Worm (Caenorhabditis elegans) whole organism, L2 larva: ENCODE results near the gene srj-18.

Experiments used
- C34F6.9 ChIP-seq: fragments of 150-350 bp; optimal IDR thresholded peaks from 2 replicates; lab custom pipeline; 2014; ENCODE audit warnings: missing biosample characterization, missing genetic modification characterization
- R02D3.7 ChIP-seq: fragments of 150-350 bp; optimal IDR thresholded peaks from 2 replicates; lab custom pipeline; 2014; ENCODE audit warnings: missing biosample characterization, missing genetic modification characterization
- ZK546.5 ChIP-seq: sonication (generic microtip); optimal IDR thresholded peaks from 2 replicates; lab custom pipeline; 2017; ENCODE audit warnings: missing biosample characterization, missing genetic modification characterization
- alr-1 ChIP-seq: fragments of 150-350 bp; optimal IDR thresholded peaks from 2 replicates; lab custom pipeline; 2014; ENCODE audit warnings: missing biosample characterization, missing genetic modification characterization
- ama-1 ChIP-seq: fragments of 150-350 bp; optimal IDR thresholded peaks from 2 replicates; lab custom pipeline; 2018; ENCODE audit warnings: inconsistent platforms
- blmp-1 ChIP-seq: sonication (generic microtip); optimal IDR thresholded peaks from 2 replicates; lab custom pipeline; 2017; ENCODE audit warnings: missing genetic modification characterization, mild to moderate bottlenecking, missing compliant biosample characterization, antibody characterized with exemption, moderate library complexity; ENCODE audit not compliant: insufficient read depth
- ceh-16 ChIP-seq: fragments of 150-350 bp; optimal IDR thresholded peaks from 2 replicates; lab custom pipeline; 2014; ENCODE audit warnings: missing biosample characterization, missing genetic modification characterization
- ceh-82 ChIP-seq: fragments of 150-350 bp; optimal IDR thresholded peaks from 2 replicates; lab custom pipeline; 2014; ENCODE audit warnings: missing biosample characterization, missing genetic modification characterization
- dmd-4 ChIP-seq: sonication (generic microtip); optimal IDR thresholded peaks from 2 replicates; lab custom pipeline; 2017; ENCODE audit warnings: missing biosample characterization, missing genetic modification characterization
- egl-27 ChIP-seq: sonication (generic microtip); optimal IDR thresholded peaks from 3 replicates; lab custom pipeline; 2017; ENCODE audit warnings: missing biosample characterization, missing genetic modification reagents, missing genetic modification characterization
- elt-1 ChIP-seq: fragments of 150-350 bp; optimal IDR thresholded peaks from 2 replicates; lab custom pipeline; 2014; ENCODE audit warnings: missing biosample characterization, missing genetic modification characterization
- elt-3 ChIP-seq: sonication (generic microtip); optimal IDR thresholded peaks from 2 replicates; lab custom pipeline; 2017; ENCODE audit warnings: missing biosample characterization, missing genetic modification characterization
- fos-1 ChIP-seq: fragments of 150-350 bp; optimal IDR thresholded peaks from 2 replicates; lab custom pipeline; 2014; ENCODE audit warnings: missing biosample characterization, missing genetic modification characterization
- lsy-2 ChIP-seq, 2 experiments: fragments of 150-350 bp in 1 of 2; sonication (generic microtip) in 1 of 2; optimal IDR thresholded peaks; 2 replicates each; lab custom pipeline; 2014 to 2017; ENCODE audit warnings: missing biosample characterization in 2 of 2, missing genetic modification characterization in 2 of 2
- mdl-1 ChIP-seq, 2 experiments: fragments of 150-350 bp in 1 of 2; sonication (generic microtip) in 1 of 2; optimal IDR thresholded peaks; 2 replicates each; lab custom pipeline; 2017; ENCODE audit warnings: missing biosample characterization in 2 of 2, missing genetic modification characterization in 2 of 2
- nhr-10 ChIP-seq: sonication (generic microtip); optimal IDR thresholded peaks from 2 replicates; lab custom pipeline; 2017; ENCODE audit warnings: missing biosample characterization, missing genetic modification characterization
- nhr-12 ChIP-seq: fragments of 150-350 bp; optimal IDR thresholded peaks from 2 replicates; lab custom pipeline; 2014; ENCODE audit warnings: missing biosample characterization, missing genetic modification characterization
- nhr-129 ChIP-seq: fragments of 150-350 bp; optimal IDR thresholded peaks from 2 replicates; lab custom pipeline; 2014; ENCODE audit warnings: missing biosample characterization, missing genetic modification characterization
- nhr-21 ChIP-seq: fragments of 150-350 bp; optimal IDR thresholded peaks from 2 replicates; lab custom pipeline; 2014; ENCODE audit warnings: missing biosample characterization, missing genetic modification characterization
- nhr-23 ChIP-seq: fragments of 150-350 bp; optimal IDR thresholded peaks from 2 replicates; lab custom pipeline; 2014; ENCODE audit warnings: missing biosample characterization, missing genetic modification reagents, missing genetic modification characterization
- nhr-237 ChIP-seq: fragments of 150-350 bp; optimal IDR thresholded peaks from 2 replicates; lab custom pipeline; 2014; ENCODE audit warnings: missing biosample characterization, missing genetic modification characterization
- nhr-25 ChIP-seq: fragments of 150-350 bp; sonication (generic microtip); optimal IDR thresholded peaks from 3 replicates; lab custom pipeline; 2014; ENCODE audit warnings: missing biosample characterization, missing genetic modification characterization
- nhr-6 ChIP-seq: fragments of 150-350 bp; optimal IDR thresholded peaks from 2 replicates; lab custom pipeline; 2014; ENCODE audit warnings: missing biosample characterization, missing genetic modification characterization
- nhr-77 ChIP-seq: fragments of 150-350 bp; optimal IDR thresholded peaks from 2 replicates; lab custom pipeline; 2014; ENCODE audit warnings: missing biosample characterization, missing genetic modification characterization
- peb-1 ChIP-seq: fragments of 150-350 bp; optimal IDR thresholded peaks from 2 replicates; lab custom pipeline; 2014; ENCODE audit warnings: missing biosample characterization, missing genetic modification characterization
- sem-4 ChIP-seq: fragments of 150-350 bp; optimal IDR thresholded peaks from 2 replicates; lab custom pipeline; 2014; ENCODE audit warnings: missing biosample characterization, missing genetic modification reagents, missing genetic modification characterization
- snpc-4 ChIP-seq: fragments of 150-350 bp; optimal IDR thresholded peaks from 2 replicates; lab custom pipeline; 2014; ENCODE audit warnings: missing biosample characterization, missing genetic modification characterization
- unc-55 ChIP-seq: fragments of 150-350 bp; sonication (generic microtip); optimal IDR thresholded peaks from 3 replicates; lab custom pipeline; 2014; ENCODE audit warnings: missing biosample characterization, missing genetic modification reagents, missing genetic modification characterization
- unc-62 ChIP-seq: fragments of 150-350 bp; optimal IDR thresholded peaks from 2 replicates; lab custom pipeline; 2014; ENCODE audit warnings: missing biosample characterization, missing genetic modification reagents, missing genetic modification characterization
- zag-1 ChIP-seq: fragments of 150-350 bp; optimal IDR thresholded peaks from 2 replicates; lab custom pipeline; 2014; ENCODE audit warnings: missing biosample characterization, missing genetic modification characterization
- ztf-1 ChIP-seq: fragments of 200-800 bp; sonication (Bioruptor generic); conservative IDR thresholded peaks from 2 replicates; pipeline ENCODE4 v1.3.6; 2022; ENCODE audit warnings: missing genetic modification characterization, missing compliant biosample characterization
- ztf-11 ChIP-seq: sonication (generic microtip); optimal IDR thresholded peaks from 2 replicates; lab custom pipeline; 2017; ENCODE audit warnings: missing biosample characterization, missing genetic modification characterization
- ztf-4 ChIP-seq: fragments of 150-350 bp; optimal IDR thresholded peaks from 2 replicates; lab custom pipeline; 2014; ENCODE audit warnings: missing biosample characterization, missing genetic modification characterization

The srj-18 gene

DNA sequence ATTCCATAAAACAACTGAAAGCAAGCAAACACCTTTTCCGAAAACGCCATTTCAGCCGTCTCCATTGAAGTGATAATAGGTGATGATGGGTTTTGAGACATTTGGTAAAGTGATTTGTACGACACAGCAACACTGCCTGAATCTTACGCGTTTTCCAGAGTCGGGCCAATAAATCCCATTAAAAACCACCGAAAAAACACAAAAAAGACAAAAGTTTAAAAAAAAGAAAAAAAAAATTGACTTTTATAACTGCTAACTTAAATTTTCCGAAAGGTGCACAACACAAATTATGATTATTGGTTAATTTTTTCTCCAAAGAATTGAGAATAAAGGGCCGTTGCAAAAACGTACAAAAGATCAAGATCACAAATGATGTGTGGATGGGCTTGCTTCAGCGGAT lies 39.8 kb upstream of the srj-18 start, which contains the start of gene srg-57:
TSS of gene srg-57 (minus strand) at position 101 of the 400 bp plus-strand sequence.
- TF ChIP-seq R02D3.7 (tag; lab: Kevin White, UChicago), result no peak
- no peak for TF ChIP-seq zag-1
- no peak for TF ChIP-seq elt-3 (tag; lab: Kevin White, UChicago)
- no peak for TF ChIP-seq nhr-23 (tag; lab: Kevin White, UChicago)
- TF ChIP-seq elt-1 (tag; lab: Kevin White, UChicago), result no peak
- TF ChIP-seq alr-1 (tag; lab: Kevin White, UChicago), result no peak
- no peak for TF ChIP-seq peb-1 (tag; lab: Kevin White, UChicago)
- TF ChIP-seq nhr-129, result no peak
- TF ChIP-seq nhr-77 (tag; lab: Kevin White, UChicago), result no peak
- TF ChIP-seq nhr-25, result no peak
- TF ChIP-seq ceh-82 (tag; lab: Kevin White, UChicago), result no peak
- TF ChIP-seq ztf-11 (tag; lab: Kevin White, UChicago), result no peak

DNA sequence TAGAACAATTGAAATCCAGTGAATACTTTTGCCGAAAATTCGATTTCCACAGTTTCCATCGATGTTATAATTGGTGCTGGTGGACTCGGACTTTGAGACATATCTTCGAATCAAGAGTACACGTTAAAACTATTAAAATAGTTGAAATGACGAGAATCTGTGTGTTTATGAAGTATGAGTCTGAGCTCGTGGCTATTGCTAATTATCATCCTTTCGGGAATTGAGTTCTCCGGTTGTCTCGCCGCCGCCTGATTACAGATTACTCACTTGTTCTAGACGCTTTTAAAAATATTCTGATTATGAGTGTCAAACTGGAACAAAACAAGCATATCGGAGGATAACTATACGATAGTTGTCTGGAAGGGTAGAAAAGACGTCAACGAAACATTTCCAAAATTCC lies 36.0 kb upstream of the srj-18 start, which contains the start of gene srg-56:
TSS of gene srg-56 (minus strand) at position 101 of the 400 bp plus-strand sequence.
- TF ChIP-seq dmd-4 (tag; lab: Kevin White, UChicago) (no peak), ceh-16 (tag; lab: Kevin White, UChicago) (no peak), C34F6.9 (tag; lab: Kevin White, UChicago) (no peak), sem-4 (tag; lab: Kevin White, UChicago) (no peak), lsy-2 (tag; optimal IDR thresholded peaks at IDR 0.05; lab: Kevin White, UChicago) (no peak), elt-3 (tag; lab: Kevin White, UChicago) (no peak), ztf-1 (no peak), fos-1 (no peak), nhr-25 (no peak), nhr-12 (tag; lab: Kevin White, UChicago) (no peak)
- TF ChIP-seq, all 48 proteins: peak for 0

DNA sequence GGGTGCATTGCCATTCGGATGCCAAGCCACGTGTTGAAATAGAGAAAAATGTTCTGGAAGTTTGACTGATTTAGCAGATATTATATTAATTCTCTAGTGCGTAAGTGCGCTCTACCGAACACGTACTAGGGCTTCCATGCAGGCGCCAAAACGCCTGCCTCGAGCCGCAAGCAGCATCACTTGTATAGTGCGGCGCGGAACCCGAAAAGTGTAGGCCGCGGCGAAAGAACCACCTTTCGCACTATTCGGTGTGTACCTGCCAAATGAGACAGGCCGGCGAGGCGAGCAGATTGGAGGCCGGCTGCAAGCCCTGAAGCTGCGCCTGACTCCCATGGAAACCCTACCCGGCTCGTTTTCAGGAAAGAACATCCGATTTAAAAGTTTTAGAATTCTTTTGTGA lies 34.5 kb upstream of the srj-18 start:
- peak; percentile 8 for TF ChIP-seq snpc-4 (tag; lab: Kevin White, UChicago)
- TF ChIP-seq nhr-6 (tag; lab: Kevin White, UChicago), result no peak
- TF ChIP-seq ztf-1, result no peak

DNA sequence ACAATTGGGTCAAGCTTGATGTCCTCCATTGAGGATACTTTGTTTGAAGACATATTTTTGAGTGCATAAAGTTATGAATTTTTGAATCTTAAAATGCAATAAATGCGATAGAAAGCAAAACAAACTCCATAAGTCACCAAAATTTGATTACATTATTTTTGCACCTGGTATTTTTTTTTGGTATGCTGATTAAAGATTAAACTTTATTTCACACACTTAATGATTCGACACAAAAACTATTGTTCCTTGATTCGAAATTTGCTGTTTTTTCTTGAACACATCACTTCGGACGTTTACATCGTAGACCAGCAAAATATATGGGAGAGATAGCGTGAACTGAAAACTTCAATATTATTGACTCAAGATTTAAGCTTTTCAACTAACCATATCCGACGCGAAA lies 33.9 kb upstream of the srj-18 start, which contains the start of gene srg-61:
TSS of gene srg-61 (minus strand) at position 101 of the 400 bp plus-strand sequence.
- no peak for TF ChIP-seq nhr-10 (tag; lab: Kevin White, UChicago)
- no peak for TF ChIP-seq ztf-4 (tag; lab: Kevin White, UChicago)
- no peak for TF ChIP-seq ceh-82 (tag; lab: Kevin White, UChicago)
- TF ChIP-seq nhr-77 (tag; lab: Kevin White, UChicago), result no peak
- no peak for TF ChIP-seq ama-1 (lab: Kevin White, UChicago)
- no peak for TF ChIP-seq nhr-129
- no peak for TF ChIP-seq peb-1 (tag; lab: Kevin White, UChicago)
- no peak for TF ChIP-seq mdl-1 (tag; optimal IDR thresholded peaks at IDR 0.05; lab: Kevin White, UChicago)
- TF ChIP-seq unc-62, result no peak
- TF ChIP-seq nhr-21 (tag; lab: Kevin White, UChicago), result no peak
- no peak for TF ChIP-seq nhr-23 (tag; lab: Kevin White, UChicago)
- TF ChIP-seq unc-55 (GFP tag; lab: Kevin White, UChicago), result no peak
- no peak for TF ChIP-seq nhr-237 (tag; lab: Kevin White, UChicago)
- no peak for TF ChIP-seq ZK546.5
- TF ChIP-seq fos-1, result no peak
- no peak for TF ChIP-seq ztf-11 (tag; lab: Kevin White, UChicago)

DNA sequence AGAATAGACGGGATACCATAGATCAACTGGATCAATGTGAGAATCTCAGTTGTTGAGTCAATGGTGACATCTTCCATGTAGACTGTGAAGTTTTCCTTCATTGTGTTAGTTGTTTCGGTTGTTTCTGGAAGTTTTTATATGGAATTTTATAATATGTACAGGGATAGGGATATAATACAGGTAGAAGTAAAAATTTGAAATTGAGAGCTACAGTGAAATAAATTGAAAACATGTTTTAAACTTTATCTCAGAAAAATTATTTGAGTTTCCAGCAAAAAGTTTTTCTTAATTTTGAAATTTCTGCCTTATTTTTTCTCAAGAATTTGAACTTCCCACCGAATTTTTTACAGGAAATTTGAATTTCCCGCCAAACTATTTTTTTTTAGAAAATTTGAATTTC lies 31.8 kb upstream of the srj-18 start, which contains the start of gene srg-62:
TSS of gene srg-62 (minus strand) at position 101 of the 400 bp plus-strand sequence.
- TF ChIP-seq snpc-4 (tag; lab: Kevin White, UChicago), result no peak
- TF ChIP-seq egl-27 (tag; lab: Kevin White, UChicago), result no peak
- no peak for TF ChIP-seq blmp-1
- no peak for TF ChIP-seq elt-3 (tag; lab: Kevin White, UChicago)
- TF ChIP-seq peb-1 (tag; lab: Kevin White, UChicago), result no peak
- TF ChIP-seq, all 48 proteins: peak for 0

DNA sequence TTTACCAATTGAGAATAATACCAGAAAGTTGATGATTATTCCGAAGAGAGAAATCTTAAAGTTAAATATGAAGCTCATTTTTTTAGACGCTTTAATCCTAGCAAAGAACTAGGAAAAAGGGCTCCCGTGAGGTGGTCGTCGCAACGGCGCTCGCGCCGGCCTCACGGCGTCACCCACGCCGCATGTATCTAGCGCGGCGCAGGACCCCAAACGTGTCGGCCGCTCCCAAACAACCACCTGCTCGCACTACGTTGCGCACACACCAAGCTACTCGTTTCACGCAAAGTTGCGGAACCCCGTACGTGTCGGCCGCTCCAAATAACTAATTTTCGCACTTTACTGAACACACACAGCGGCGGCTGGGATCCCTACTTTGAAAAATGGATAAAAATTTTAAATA lies 27.7 kb upstream of the srj-18 start:
- TF ChIP-seq ztf-4 (tag; lab: Kevin White, UChicago), result no peak
- no peak for TF ChIP-seq ceh-82 (tag; lab: Kevin White, UChicago)
- no peak for TF ChIP-seq nhr-6 (tag; lab: Kevin White, UChicago)
- no peak for TF ChIP-seq nhr-237 (tag; lab: Kevin White, UChicago)
- no peak for TF ChIP-seq mdl-1 (tag; optimal IDR thresholded peaks at IDR 0.05; lab: Kevin White, UChicago)
- TF ChIP-seq ztf-1, result no peak
- TF ChIP-seq unc-62, result no peak
